Worm (Caenorhabditis elegans) whole organism, L1 larva: ENCODE measurements around the gene F58E2.5.

Experiments
- aly-2 ChIP-seq: fragments of 150-350 bp; optimal IDR thresholded peaks from 2 replicates; lab custom pipeline; 2014; ENCODE audit warnings: missing biosample characterization, missing genetic modification characterization
- ceh-82 ChIP-seq, 3 experiments: fragments of 150-350 bp in 1 of 3; sonication (generic microtip) in 2 of 3; optimal IDR thresholded peaks; 2 replicates each; lab custom pipeline; 2014 to 2017; ENCODE audit warnings: missing biosample characterization in 3 of 3, missing genetic modification characterization in 3 of 3
- elt-3 ChIP-seq, 6 experiments: fragments of 150-350 bp in 1 of 6; sonication (generic microtip); optimal IDR thresholded peaks; 2 replicates each; lab custom pipeline; 2017 to 2018; ENCODE audit warnings: missing biosample characterization in 6 of 6, missing genetic modification characterization in 6 of 6, inconsistent platforms in 1 of 6
- nhr-237 ChIP-seq: fragments of 150-350 bp; optimal IDR thresholded peaks from 2 replicates; lab custom pipeline; 2014; ENCODE audit warnings: missing biosample characterization, missing genetic modification characterization

- TF ChIP-seq elt-3 (tag; optimal IDR thresholded peaks at IDR 0.05; lab: Kevin White, UChicago): no peak
- TF ChIP-seq aly-2 (tag; lab: Kevin White, UChicago): no peak
- TF ChIP-seq nhr-237 (tag; lab: Kevin White, UChicago): no peak
- TF ChIP-seq ceh-82 (tag; optimal IDR thresholded peaks at IDR 0.05; lab: Kevin White, UChicago): no peak
Measured at ce11 chrIV:3493310-3493709, 48.6 kb downstream of the F58E2.5 start, which contains the start of gene srz-79.
